Worm (Caenorhabditis elegans): ENCODE results near the gene acox-1.5.

ce11 chrIII:9616426-9616825 is 24.4 kb upstream of the acox-1.5 start, which contains the start of gene hcp-3:
- TF ChIP-seq W03F9.2 (tag; optimal IDR thresholded peaks at IDR 0.05) = no peak
- TF ChIP-seq him-1 (tag; optimal IDR thresholded peaks at IDR 0.05) = no peak

All from whole organism, L4/young adult.